Fruit fly (Drosophila melanogaster) whole organism, embryonic: ENCODE results near the gene CG17646.

ENCODE experiments used
- Bdp1 ChIP-seq: fragments of 200-800 bp; sonication (Bioruptor generic); optimal IDR thresholded peaks from 3 replicates; lab custom pipeline; 2016; ENCODE audit warnings: missing biosample characterization, missing genetic modification characterization
- CG10979 ChIP-seq: fragments of 200-800 bp; sonication (Bioruptor generic); optimal IDR thresholded peaks from 2 replicates; lab custom pipeline; 2018; ENCODE audit warnings: missing biosample characterization, mild to moderate bottlenecking, missing genetic modification characterization, moderate library complexity
- CG1529 ChIP-seq: fragments of 200-800 bp; sonication (Bioruptor generic); optimal IDR thresholded peaks from 3 replicates; lab custom pipeline; 2018; ENCODE audit warnings: missing biosample characterization, missing genetic modification characterization
- CG15601 ChIP-seq: fragments of 200-800 bp; sonication (Bioruptor generic); optimal IDR thresholded peaks from 3 replicates; lab custom pipeline; 2019; ENCODE audit warnings: missing biosample characterization, mild to moderate bottlenecking, missing genetic modification characterization, moderate library complexity
- CG17186 ChIP-seq: fragments of 200-800 bp; sonication (Bioruptor generic); optimal IDR thresholded peaks from 3 replicates; lab custom pipeline; 2017; ENCODE audit warnings: missing biosample characterization, missing genetic modification reagents, missing genetic modification characterization
- CG30403 ChIP-seq: fragments of 200-800 bp; sonication (Bioruptor generic); optimal IDR thresholded peaks from 3 replicates; lab custom pipeline; 2016; ENCODE audit warnings: missing biosample characterization, missing genetic modification characterization
- CG3065 ChIP-seq: fragments of 200-800 bp; sonication (Bioruptor generic); optimal IDR thresholded peaks from 2 replicates; lab custom pipeline; 2016; ENCODE audit warnings: missing biosample characterization, missing genetic modification characterization
- CG32772 ChIP-seq: fragments of 200-800 bp; sonication (Bioruptor generic); IDR thresholded peaks from 2 replicates; pipeline ENCODE4 v1.3.6; 2022; ENCODE audit warnings: missing biosample characterization, missing genetic modification characterization
- CG33557 ChIP-seq: fragments of 200-800 bp; sonication (Bioruptor generic); optimal IDR thresholded peaks from 2 replicates; lab custom pipeline; 2019; ENCODE audit warnings: missing biosample characterization, mild to moderate bottlenecking, missing genetic modification characterization, moderate library complexity
- CG4328 ChIP-seq: fragments of 200-800 bp; sonication (Bioruptor generic); optimal IDR thresholded peaks from 3 replicates; lab custom pipeline; 2017; ENCODE audit warnings: missing biosample characterization, missing genetic modification reagents, missing genetic modification characterization
- CG6683 ChIP-seq: fragments of 200-800 bp; sonication (Bioruptor generic); optimal IDR thresholded peaks from 2 replicates; lab custom pipeline; 2017; ENCODE audit warnings: missing biosample characterization, mild to moderate bottlenecking, missing genetic modification characterization, missing genetic modification reagents
- CG6813 ChIP-seq: fragments of 200-800 bp; sonication (Bioruptor generic); optimal IDR thresholded peaks from 2 replicates; lab custom pipeline; 2017; ENCODE audit warnings: missing biosample characterization, missing genetic modification characterization, mild to moderate bottlenecking, moderate library complexity, missing genetic modification reagents
- CG7357 ChIP-seq: fragments of 200-800 bp; sonication (Bioruptor generic); IDR thresholded peaks from 3 replicates; pipeline ENCODE4 v1.3.6; 2022; ENCODE audit warnings: missing biosample characterization, missing genetic modification characterization
- CG7786 ChIP-seq: fragments of 200-800 bp; sonication (Bioruptor generic); optimal IDR thresholded peaks from 2 replicates; lab custom pipeline; 2016; ENCODE audit warnings: missing biosample characterization, missing genetic modification characterization
- CG7839 ChIP-seq: fragments of 200-800 bp; sonication (Bioruptor generic); optimal IDR thresholded peaks from 3 replicates; lab custom pipeline; 2018; ENCODE audit warnings: missing biosample characterization, mild to moderate bottlenecking, missing genetic modification characterization, moderate library complexity
- CG8359 ChIP-seq: fragments of 200-800 bp; sonication (Bioruptor generic); optimal IDR thresholded peaks from 2 replicates; lab custom pipeline; 2017; ENCODE audit warnings: missing biosample characterization, mild to moderate bottlenecking, missing genetic modification characterization, borderline replicate concordance
- CG8388 ChIP-seq: fragments of 200-800 bp; sonication (Bioruptor generic); optimal IDR thresholded peaks from 2 replicates; lab custom pipeline; 2019; ENCODE audit warnings: missing biosample characterization, mild to moderate bottlenecking, missing genetic modification characterization, moderate library complexity
- CG8478 ChIP-seq: fragments of >200 bp; optimal IDR thresholded peaks from 2 replicates; lab custom pipeline; 2018
- CG8765 ChIP-seq: fragments of 200-800 bp; sonication (Bioruptor generic); IDR thresholded peaks from 2 replicates; pipeline ENCODE4 v1.3.6; 2022; ENCODE audit warnings: missing biosample characterization, missing genetic modification characterization
- CG8924 ChIP-seq: fragments of 200-800 bp; optimal IDR thresholded peaks from 3 replicates; lab custom pipeline; 2019; ENCODE audit warnings: missing biosample characterization, mild to moderate bottlenecking, missing genetic modification characterization, moderate library complexity
- Dp ChIP-seq: fragments of 200-800 bp; sonication (Bioruptor generic); optimal IDR thresholded peaks from 2 replicates; lab custom pipeline; 2018; ENCODE audit warnings: missing biosample characterization, mild to moderate bottlenecking, missing genetic modification characterization, moderate library complexity
- Fer2 ChIP-seq: fragments of 200-800 bp; sonication (Bioruptor generic); optimal IDR thresholded peaks from 2 replicates; lab custom pipeline; 2018; ENCODE audit warnings: missing biosample characterization, mild to moderate bottlenecking, missing genetic modification characterization, moderate library complexity
- MTF-1 ChIP-seq: fragments of 200-800 bp; sonication (Bioruptor generic); optimal IDR thresholded peaks from 2 replicates; lab custom pipeline; 2018; ENCODE audit warnings: missing biosample characterization, mild to moderate bottlenecking, missing genetic modification characterization, borderline replicate concordance
- Mad ChIP-seq: fragments of 200-800 bp; sonication (Bioruptor generic); optimal IDR thresholded peaks from 2 replicates; lab custom pipeline; 2016; ENCODE audit warnings: missing biosample characterization, missing genetic modification characterization
- Nf-YC ChIP-seq: fragments of 200-800 bp; optimal IDR thresholded peaks from 3 replicates; lab custom pipeline; 2019; ENCODE audit warnings: missing biosample characterization, mild to moderate bottlenecking, missing genetic modification characterization, moderate library complexity
- NfI ChIP-seq: fragments of 200-800 bp; sonication (Bioruptor generic); optimal IDR thresholded peaks from 3 replicates; lab custom pipeline; 2018; ENCODE audit warnings: missing biosample characterization, mild to moderate bottlenecking, missing genetic modification characterization, moderate library complexity
- Oli ChIP-seq: fragments of 200-800 bp; sonication (Bioruptor generic); optimal IDR thresholded peaks from 2 replicates; lab custom pipeline; 2018; ENCODE audit warnings: missing biosample characterization, mild to moderate bottlenecking, missing genetic modification characterization, moderate library complexity
- Ptx1 ChIP-seq: fragments of 200-800 bp; sonication (Bioruptor generic); IDR thresholded peaks from 2 replicates; pipeline ENCODE4 v1.3.6; 2022; ENCODE audit warnings: missing biosample characterization, missing genetic modification characterization
- Scr ChIP-seq: fragments of 200-800 bp; sonication (Bioruptor generic); IDR thresholded peaks from 2 replicates; pipeline ENCODE4 v1.3.6; 2022; ENCODE audit warnings: missing biosample characterization, missing genetic modification characterization; ENCODE audit not compliant: partially characterized antibody
- Ssrp ChIP-seq: fragments of 200-800 bp; sonication (Bioruptor generic); optimal IDR thresholded peaks from 2 replicates; lab custom pipeline; 2018; ENCODE audit warnings: missing biosample characterization, mild to moderate bottlenecking, missing genetic modification characterization, moderate library complexity
- ara ChIP-seq: fragments of 200-800 bp; sonication (Bioruptor generic); IDR thresholded peaks from 2 replicates; pipeline ENCODE4 v1.3.6; 2022; ENCODE audit warnings: missing biosample characterization, missing genetic modification characterization
- croc ChIP-seq: fragments of 200-800 bp; sonication (Bioruptor generic); conservative IDR thresholded peaks from 3 replicates; pipeline ENCODE4 v1.3.6; 2022; ENCODE audit warnings: missing biosample characterization, missing genetic modification characterization
- crol ChIP-seq: fragments of 200-800 bp; sonication (Bioruptor generic); IDR thresholded peaks from 2 replicates; pipeline ENCODE4 v1.3.6; 2022; ENCODE audit warnings: missing biosample characterization, missing genetic modification characterization
- dpn ChIP-seq, 2 experiments: fragments of 200-800 bp; sonication (Bioruptor generic); optimal IDR thresholded peaks; 3 replicates each; lab custom pipeline; 2016; ENCODE audit warnings: missing biosample characterization in 2 of 2, missing genetic modification characterization in 2 of 2
- grau ChIP-seq: fragments of 200-800 bp; optimal IDR thresholded peaks from 3 replicates; lab custom pipeline; 2019; ENCODE audit warnings: missing biosample characterization, mild to moderate bottlenecking, missing genetic modification characterization, moderate library complexity
- kay ChIP-seq: fragments of 200-800 bp; sonication (Bioruptor generic); optimal IDR thresholded peaks from 2 replicates; lab custom pipeline; 2016; ENCODE audit warnings: missing biosample characterization, missing genetic modification characterization
- klu ChIP-seq: fragments of 200-800 bp; sonication (Bioruptor generic); IDR thresholded peaks from 2 replicates; pipeline ENCODE4 v1.3.6; 2022; ENCODE audit warnings: missing biosample characterization, missing genetic modification characterization
- lov ChIP-seq, 2 experiments: fragments of 200-800 bp in 1 of 2; fragments of >200 bp in 1 of 2; sonication (Bioruptor generic) in 1 of 2; IDR thresholded peaks in 1 of 2; optimal IDR thresholded peaks in 1 of 2; 2 replicates in 1 of 2; 3 replicates in 1 of 2; pipeline versions ENCODE4 v1.3.6 to Lab custom; 2017 to 2022; ENCODE audit warnings: missing biosample characterization in 1 of 2, missing genetic modification characterization in 1 of 2
- maf-S ChIP-seq: fragments of 200-800 bp; sonication (Bioruptor generic); optimal IDR thresholded peaks from 2 replicates; lab custom pipeline; 2016; ENCODE audit warnings: missing biosample characterization, missing genetic modification characterization
- pho ChIP-seq: fragments of 200-800 bp; sonication (Bioruptor generic); optimal IDR thresholded peaks from 2 replicates; lab custom pipeline; 2016; ENCODE audit warnings: missing biosample characterization, missing genetic modification characterization
- phol ChIP-seq: fragments of 200-800 bp; sonication (Bioruptor generic); optimal IDR thresholded peaks from 3 replicates; lab custom pipeline; 2018; ENCODE audit warnings: missing biosample characterization, mild to moderate bottlenecking, missing genetic modification characterization, moderate library complexity
- repo ChIP-seq: fragments of 200-800 bp; sonication (Bioruptor generic); optimal IDR thresholded peaks from 2 replicates; lab custom pipeline; 2016; ENCODE audit warnings: missing biosample characterization, missing genetic modification characterization
- sens ChIP-seq: fragments of 200-800 bp; sonication (Bioruptor generic); peaks from one replicate; lab custom pipeline; 2016; ENCODE audit warnings: missing biosample characterization, missing genetic modification characterization
- stwl ChIP-seq: fragments of 200-800 bp; sonication (Bioruptor generic); optimal IDR thresholded peaks from 3 replicates; lab custom pipeline; 2018; ENCODE audit warnings: missing biosample characterization, mild to moderate bottlenecking, missing genetic modification characterization, moderate library complexity
- tll ChIP-seq, 2 experiments: fragments of 200-800 bp in 1 of 2; fragments of >200 bp in 1 of 2; sonication (Bioruptor generic) in 1 of 2; optimal IDR thresholded peaks; 2 replicates each; lab custom pipeline; 2017 to 2019; ENCODE audit warnings: missing biosample characterization in 2 of 2, missing genetic modification characterization in 2 of 2, mild to moderate bottlenecking in 1 of 2, moderate library complexity in 1 of 2
- trh ChIP-seq: fragments of 200-800 bp; sonication (Bioruptor generic); optimal IDR thresholded peaks from 2 replicates; lab custom pipeline; 2016; ENCODE audit warnings: missing biosample characterization, missing genetic modification characterization
- unc-4 ChIP-seq: fragments of 200-800 bp; sonication (Bioruptor generic); IDR thresholded peaks from 2 replicates; pipeline ENCODE4 v1.3.6; 2022; ENCODE audit warnings: missing biosample characterization, missing genetic modification characterization; ENCODE audit not compliant: partially characterized antibody
- zen ChIP-seq: fragments of 200-800 bp; sonication (Bioruptor generic); optimal IDR thresholded peaks from 3 replicates; lab custom pipeline; 2018; ENCODE audit warnings: missing biosample characterization, mild to moderate bottlenecking, missing genetic modification characterization, moderate library complexity

CG17646 gene

DNA sequence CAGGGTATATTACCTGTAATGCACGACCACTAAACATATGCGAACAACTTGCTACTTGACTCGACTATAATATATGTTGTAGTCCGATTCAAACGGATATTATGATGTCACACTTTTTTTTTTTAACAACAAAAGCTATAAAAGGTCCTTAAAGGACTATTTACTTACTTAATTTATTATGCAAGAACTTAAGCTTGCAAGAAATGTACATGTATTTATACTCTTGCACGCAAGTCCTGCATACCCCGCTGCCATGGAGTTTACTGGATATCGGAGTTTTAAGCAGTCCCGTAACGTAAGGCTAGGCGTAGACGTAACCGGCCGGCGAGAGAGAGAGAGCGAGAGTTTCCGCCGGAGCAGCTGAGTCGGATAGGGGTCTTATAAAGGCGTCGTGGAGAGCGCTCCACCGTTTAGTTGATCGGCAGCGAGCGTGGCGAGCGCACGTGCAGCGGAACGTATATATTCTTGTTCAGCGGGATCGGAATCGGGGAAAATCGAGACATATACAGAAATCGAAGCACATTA is 4.8 kb downstream of the CG17646 start (continued):
- TF ChIP-seq pho (GFP tag; lab: Kevin White, UChicago) (peak; percentile 86), ara (peak; percentile 87), repo (GFP tag; lab: Kevin White, UChicago) (peak; percentile 74), CG10979 (tag; lab: Kevin White, UChicago) (peak; percentile 88), unc-4 (GFP tag; lab: Robert Waterston, UW) (0 out of 2 replicates have a peak, but pooled peaks have one; percentile 32), phol (tag; lab: Kevin White, UChicago) (peak; percentile 91), CG8359 (peak; percentile 51), CG32772 (GFP tag; lab: Robert Waterston, UW) (peak; percentile 88), Mad (GFP tag; lab: Kevin White, UChicago) (peak; percentile 86), CG8924 (tag; lab: Kevin White, UChicago) (peak; percentile 87), lov (optimal IDR thresholded peaks at IDR 0.05; lab: Kevin White, UChicago) (no peak), lov (GFP tag; IDR thresholded peaks at IDR 0.05; lab: Robert Waterston, UW) (peak; percentile 78; the same call in 2 of the 3 replicates), CG8478 (lab: Kevin White, UChicago) (no peak), CG7839 (tag; lab: Kevin White, UChicago) (peak; percentile 78), CG4328 (GFP tag; lab: Kevin White, UChicago) (no peak), CG8388 (GFP tag; lab: Kevin White, UChicago) (peak; percentile 85), CG7786 (GFP tag; lab: Kevin White, UChicago) (peak; percentile 93), CG33557 (GFP tag; lab: Kevin White, UChicago) (no peak), Dp (GFP tag; lab: Kevin White, UChicago) (no peak), Ptx1 (peak; percentile 94), dpn (GFP tag; optimal IDR thresholded peaks at IDR 0.05; lab: Kevin White, UChicago) (peak; percentile 91 to 92), tll (GFP tag; optimal IDR thresholded peaks at IDR 0.05; lab: Kevin White, UChicago) (peak in 1 of 2 experiments; percentile 47), stwl (tag; lab: Kevin White, UChicago) (peak; percentile 22), kay (GFP tag; lab: Kevin White, UChicago) (peak; percentile 83), Nf-YC (no peak), crol (GFP tag; lab: Robert Waterston, UW) (0 out of 2 replicates have a peak, but pooled peaks have one; percentile 23), Oli (tag; lab: Kevin White, UChicago) (peak; percentile 93), CG6813 (GFP tag; lab: Kevin White, UChicago) (peak; percentile 66), zen (tag; lab: Kevin White, UChicago) (peak; percentile 82), Ssrp (tag; lab: Kevin White, UChicago) (peak; percentile 89), MTF-1 (GFP tag; lab: Kevin White, UChicago) (peak; percentile 16), NfI (peak; percentile 77), CG8765 (peak; percentile 68; the same call in 1 of the 2 replicates), croc (peak; percentile 78), trh (GFP tag; lab: Kevin White, UChicago) (peak; percentile 64), grau (tag; lab: Kevin White, UChicago) (peak; percentile 81), Bdp1 (GFP tag; lab: Kevin White, UChicago) (peak; percentile 77), CG30403 (peak; percentile 95), klu (peak; percentile 85), sens (GFP tag; lab: Kevin White, UChicago) (peak; percentile 99), CG15601 (peak; percentile 69), CG7357 (peak; percentile 79; the same call in 2 of the 3 replicates), maf-S (peak; percentile 80), Fer2 (tag; lab: Kevin White, UChicago) (peak; percentile 2), CG1529 (GFP tag; lab: Kevin White, UChicago) (peak; percentile 85), Scr (GFP tag; lab: Robert Waterston, UW) (0 out of 2 replicates have a peak, but pooled peaks have one; percentile 10), CG6683 (GFP tag; lab: Kevin White, UChicago) (peak; percentile 73), CG3065 (GFP tag; lab: Kevin White, UChicago) (peak; percentile 53), CG17186 (GFP tag; lab: Kevin White, UChicago) (peak; percentile 42)
